Fruit fly (Drosophila melanogaster): ENCODE results near the gene Nsf2.

Nsf2 gene

DNA sequence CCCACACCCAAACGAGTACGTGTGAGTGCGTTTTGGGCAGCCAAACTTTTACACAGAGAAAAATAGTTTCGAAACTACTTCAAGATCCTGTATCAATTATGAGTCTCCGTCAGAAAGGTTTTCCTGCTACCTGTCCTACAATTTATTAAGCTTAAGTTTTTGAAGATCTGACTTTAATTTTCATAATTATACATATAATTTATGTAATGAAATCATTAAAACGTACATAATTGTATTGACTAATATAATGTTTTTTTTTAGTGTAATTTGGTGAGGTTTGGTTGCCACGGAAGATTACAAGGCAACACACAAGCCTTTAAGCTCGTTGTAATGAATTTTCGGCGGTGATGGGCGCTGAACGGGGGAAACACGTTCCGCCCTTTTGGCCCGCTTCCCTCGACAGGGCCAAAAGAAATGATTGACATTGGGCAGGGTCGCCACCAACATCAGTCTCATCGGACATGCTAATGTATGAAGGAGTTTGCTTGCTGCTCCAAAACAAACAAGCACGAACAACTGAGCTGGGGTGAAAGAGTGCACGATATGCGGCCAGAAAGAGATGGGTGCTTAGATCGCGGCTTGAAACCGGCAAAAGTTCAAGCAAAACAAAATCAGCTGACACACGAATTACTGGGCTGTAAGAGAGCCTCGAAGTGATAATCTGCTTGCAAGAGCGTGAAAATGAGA lies 43.7 kb downstream of the Nsf2 start (continued):
- TF ChIP-seq Lpt (GFP tag; optimal IDR thresholded peaks at IDR 0.05): no peak
- TF ChIP-seq topi (GFP tag; optimal IDR thresholded peaks at IDR 0.05): peak; percentile 83
- TF ChIP-seq CG31627 (GFP tag; optimal IDR thresholded peaks at IDR 0.05): peak; percentile 78
- no peak for TF ChIP-seq Eip75B (GFP tag; optimal IDR thresholded peaks at IDR 0.05)
- TF ChIP-seq net (GFP tag; optimal IDR thresholded peaks at IDR 0.05): peak; percentile 55
- peak; percentile 58 for TF ChIP-seq CG11902 (GFP tag; optimal IDR thresholded peaks at IDR 0.05)
- no peak for TF ChIP-seq vri (GFP tag; optimal IDR thresholded peaks at IDR 0.05)
- TF ChIP-seq CG7368 (GFP tag; optimal IDR thresholded peaks at IDR 0.05): peak; percentile 52
- peak; percentile 51 for TF ChIP-seq CG4318 (GFP tag; optimal IDR thresholded peaks at IDR 0.05)

DNA sequence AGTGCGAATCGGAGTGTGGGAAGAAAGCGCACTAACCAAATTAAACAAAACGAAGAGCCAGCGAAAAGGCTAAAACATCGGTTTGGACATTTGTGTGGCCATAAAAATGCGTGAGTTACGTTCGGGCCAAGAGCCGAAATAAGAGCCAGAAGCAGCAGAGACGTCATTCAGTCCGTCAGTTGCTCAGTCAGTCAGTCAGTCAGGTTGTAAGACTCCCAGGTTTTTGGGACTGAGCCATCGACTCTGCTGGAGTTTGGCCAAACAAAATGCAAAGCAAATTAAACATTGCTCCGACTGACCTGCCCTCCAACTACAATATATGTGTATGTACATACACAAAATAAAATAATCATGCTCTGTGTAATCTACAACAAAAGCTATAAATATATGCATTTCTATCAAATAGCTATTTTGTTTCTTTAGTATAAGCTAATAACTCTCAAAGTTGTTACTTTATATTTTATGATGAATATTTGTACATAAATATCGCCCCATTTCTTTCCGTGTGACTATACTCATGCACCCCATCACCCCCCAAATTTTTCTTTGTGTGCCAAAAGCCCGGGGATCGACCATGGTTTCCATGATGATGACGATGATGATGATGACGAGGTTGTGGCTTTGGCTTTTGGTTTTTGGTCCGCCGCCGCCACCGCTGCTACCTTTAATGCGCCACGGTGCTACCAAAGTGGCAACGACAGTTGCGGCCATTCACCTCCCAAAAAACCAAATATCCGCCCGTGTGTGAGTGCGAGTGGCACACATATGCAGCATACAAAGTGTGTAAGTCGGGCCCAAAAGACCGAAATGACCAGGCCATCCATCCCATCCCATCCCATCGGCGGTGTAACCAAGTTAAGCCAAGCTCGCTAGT lies 44.4 kb downstream of the Nsf2 start:
- TF ChIP-seq svp (GFP tag): peak; percentile 98
- TF ChIP-seq CG34406 (GFP tag; optimal IDR thresholded peaks at IDR 0.05): peak; percentile 55
- peak; percentile 77 for TF ChIP-seq acj6 (GFP tag; optimal IDR thresholded peaks at IDR 0.05)
- TF ChIP-seq spab (GFP tag; optimal IDR thresholded peaks at IDR 0.05): no peak
- TF ChIP-seq Sox15 (GFP tag; optimal IDR thresholded peaks at IDR 0.05): peak; percentile 47
- peak; percentile 51 for TF ChIP-seq achi (GFP tag; optimal IDR thresholded peaks at IDR 0.05)
- peak; percentile 70 for TF ChIP-seq Eip93F (GFP tag; optimal IDR thresholded peaks at IDR 0.05)
- TF ChIP-seq cyc (GFP tag; optimal IDR thresholded peaks at IDR 0.05): peak; percentile 86
- TF ChIP-seq Ets21C (GFP tag; optimal IDR thresholded peaks at IDR 0.05): peak; percentile 84
- no peak for TF ChIP-seq Lpt (GFP tag; optimal IDR thresholded peaks at IDR 0.05)
- TF ChIP-seq CG8119 (GFP tag; IDR thresholded peaks at IDR 0.05): peak; percentile 46; the same call in 2 of the 3 replicates
- no peak for TF ChIP-seq CG9139 (GFP tag; optimal IDR thresholded peaks at IDR 0.05)
- TF ChIP-seq Hr39 (GFP tag; optimal IDR thresholded peaks at IDR 0.05): peak; percentile 88
- TF ChIP-seq CG8319 (GFP tag; optimal IDR thresholded peaks at IDR 0.05): peak; percentile 32
- no peak for TF ChIP-seq fkh (GFP tag; optimal IDR thresholded peaks at IDR 0.05)
- no peak for TF ChIP-seq CG3032 (tag; optimal IDR thresholded peaks at IDR 0.05)
- peak; percentile 88 for TF ChIP-seq Smox (GFP tag; optimal IDR thresholded peaks at IDR 0.05)
- peak; percentile 56 for TF ChIP-seq CG10631 (GFP tag; optimal IDR thresholded peaks at IDR 0.05)
- no peak for TF ChIP-seq dsx (GFP tag; optimal IDR thresholded peaks at IDR 0.05; ENCODE audit: poor library complexity, severe bottlenecking)
- TF ChIP-seq CG31627 (GFP tag; optimal IDR thresholded peaks at IDR 0.05): peak; percentile 90
- TF ChIP-seq lz (GFP tag; optimal IDR thresholded peaks at IDR 0.05): peak; percentile 89
- no peak for TF ChIP-seq CG6854 (GFP tag; optimal IDR thresholded peaks at IDR 0.05)
- peak; percentile 61 for TF ChIP-seq CG11902 (GFP tag; optimal IDR thresholded peaks at IDR 0.05)
- no peak for TF ChIP-seq CG16779 (tag; optimal IDR thresholded peaks at IDR 0.05)
- peak; percentile 64 for TF ChIP-seq pdm3 (GFP tag; optimal IDR thresholded peaks at IDR 0.05)
- peak; percentile 91 for TF ChIP-seq Eip78C (GFP tag)
- TF ChIP-seq OdsH (GFP tag; optimal IDR thresholded peaks at IDR 0.05): peak; percentile 63
- peak; percentile 73 for TF ChIP-seq Sox14 (GFP tag; optimal IDR thresholded peaks at IDR 0.05)
- TF ChIP-seq net (GFP tag; optimal IDR thresholded peaks at IDR 0.05): no peak
- TF ChIP-seq esn (GFP tag; optimal IDR thresholded peaks at IDR 0.05): peak; percentile 92
- peak; percentile 34; the same call in 1 of the 3 replicates for TF ChIP-seq eg (GFP tag; IDR thresholded peaks at IDR 0.05)
- TF ChIP-seq CG10669 (GFP tag; optimal IDR thresholded peaks at IDR 0.05): no peak
- TF ChIP-seq CG32006 (GFP tag; optimal IDR thresholded peaks at IDR 0.05): peak; percentile 25
- peak; percentile 49 for TF ChIP-seq Hr4 (GFP tag; optimal IDR thresholded peaks at IDR 0.05)
- no peak for TF ChIP-seq salr (GFP tag; optimal IDR thresholded peaks at IDR 0.05)
- peak; percentile 10 for TF ChIP-seq vri (GFP tag; optimal IDR thresholded peaks at IDR 0.05)
- no peak for TF ChIP-seq CG1621 (tag; optimal IDR thresholded peaks at IDR 0.05)
- TF ChIP-seq dac (GFP tag; optimal IDR thresholded peaks at IDR 0.05): no peak
- TF ChIP-seq fd59A (GFP tag; optimal IDR thresholded peaks at IDR 0.05): no peak
- TF ChIP-seq CG8632 (GFP tag; optimal IDR thresholded peaks at IDR 0.05): peak; percentile 43
- no peak for TF ChIP-seq ss (GFP tag; optimal IDR thresholded peaks at IDR 0.05)
- TF ChIP-seq Ets96B (tag; optimal IDR thresholded peaks at IDR 0.05): no peak
- TF ChIP-seq Eip75B (GFP tag; optimal IDR thresholded peaks at IDR 0.05): peak; percentile 57

Measured in whole organism, prepupa.